Fruit fly (Drosophila melanogaster): ENCODE measurements around the gene CenG1A.

- no peak for TF ChIP-seq usp (GFP tag; optimal IDR thresholded peaks at IDR 0.05)
- no peak for TF ChIP-seq CG8478 (optimal IDR thresholded peaks at IDR 0.05)
- no peak for TF ChIP-seq psq (optimal IDR thresholded peaks at IDR 0.05)
These were observed 31.4 kb upstream of the CenG1A start for dm6 chr2L:13803805-13804560.

All from whole organism.